Fruit fly (Drosophila melanogaster) whole organism, embryonic: ENCODE data around the gene Iris.
A peak's percentile ranks its signal among the peaks of the same experiment; 100 is the strongest.

Experiments used
- ATbp ChIP-seq: fragments of 200-800 bp; sonication (Bioruptor generic); optimal IDR thresholded peaks from 2 replicates; lab custom pipeline; 2017; ENCODE audit warnings: missing biosample characterization, mild to moderate bottlenecking, missing genetic modification characterization, missing genetic modification reagents
- Adf1 ChIP-seq: fragments of 200-800 bp; sonication (Bioruptor generic); IDR thresholded peaks from 2 replicates; pipeline ENCODE4 v1.3.6; 2022; ENCODE audit warnings: missing biosample characterization, missing genetic modification characterization
- Atf3 ChIP-seq: fragments of 200-800 bp; sonication (Bioruptor generic); optimal IDR thresholded peaks from 3 replicates; lab custom pipeline; 2016; ENCODE audit warnings: missing biosample characterization, missing genetic modification characterization
- B-H1 ChIP-seq: fragments of 200-800 bp; sonication (Bioruptor generic); IDR thresholded peaks from 3 replicates; pipeline ENCODE4 v1.3.6; 2022; ENCODE audit warnings: missing biosample characterization, missing genetic modification characterization
- CG10462 ChIP-seq: fragments of 200-800 bp; sonication (Bioruptor generic); optimal IDR thresholded peaks from 2 replicates; lab custom pipeline; 2016; ENCODE audit warnings: missing biosample characterization, missing genetic modification characterization
- CG10654 ChIP-seq: fragments of 200-800 bp; sonication (Bioruptor generic); optimal IDR thresholded peaks from 2 replicates; lab custom pipeline; 2016; ENCODE audit warnings: missing biosample characterization, missing genetic modification characterization
- CG11456 ChIP-seq: fragments of 200-800 bp; sonication (Bioruptor generic); IDR thresholded peaks from 3 replicates; pipeline ENCODE4 v1.3.6; 2022; ENCODE audit warnings: missing biosample characterization, missing genetic modification characterization
- CG12942 ChIP-seq: fragments of 200-800 bp; sonication (Bioruptor generic); optimal IDR thresholded peaks from 3 replicates; lab custom pipeline; 2016; ENCODE audit warnings: missing biosample characterization, missing genetic modification characterization
- CG14050 ChIP-seq: fragments of 200-800 bp; sonication (Bioruptor generic); IDR thresholded peaks from 3 replicates; pipeline ENCODE4 v1.3.6; 2022; ENCODE audit warnings: missing biosample characterization, missing genetic modification characterization
- CG14710 ChIP-seq: fragments of 200-800 bp; sonication (Bioruptor generic); optimal IDR thresholded peaks from 3 replicates; lab custom pipeline; 2019; ENCODE audit warnings: missing biosample characterization, mild to moderate bottlenecking, missing genetic modification characterization, moderate library complexity
- CG15073 ChIP-seq: fragments of 200-800 bp; sonication (Bioruptor generic); optimal IDR thresholded peaks from 2 replicates; lab custom pipeline; 2016; ENCODE audit warnings: missing biosample characterization, missing genetic modification characterization
- CG15514 ChIP-seq: fragments of 200-800 bp; sonication (Bioruptor generic); optimal IDR thresholded peaks from 3 replicates; lab custom pipeline; 2017; ENCODE audit warnings: missing biosample characterization, missing genetic modification characterization, mild to moderate bottlenecking, moderate library complexity, missing genetic modification reagents
- CG17912 ChIP-seq: fragments of 200-800 bp; sonication (Bioruptor generic); optimal IDR thresholded peaks from 2 replicates; lab custom pipeline; 2018; ENCODE audit warnings: missing biosample characterization, mild to moderate bottlenecking, missing genetic modification characterization
- CG18764 ChIP-seq: fragments of 200-800 bp; sonication (Bioruptor generic); optimal IDR thresholded peaks from 3 replicates; lab custom pipeline; 2016; ENCODE audit warnings: missing biosample characterization, missing genetic modification characterization
- CG5245 ChIP-seq: fragments of 200-800 bp; sonication (Bioruptor generic); optimal IDR thresholded peaks from 3 replicates; lab custom pipeline; 2016; ENCODE audit warnings: missing biosample characterization, missing genetic modification characterization
- CG7357 ChIP-seq: fragments of 200-800 bp; sonication (Bioruptor generic); IDR thresholded peaks from 3 replicates; pipeline ENCODE4 v1.3.6; 2022; ENCODE audit warnings: missing biosample characterization, missing genetic modification characterization
- CG7372 ChIP-seq: fragments of 200-800 bp; sonication (Bioruptor generic); IDR thresholded peaks from 2 replicates; pipeline ENCODE4 v1.3.6; 2022; ENCODE audit warnings: missing biosample characterization, missing genetic modification characterization
- CG8924 ChIP-seq: fragments of 200-800 bp; optimal IDR thresholded peaks from 3 replicates; lab custom pipeline; 2019; ENCODE audit warnings: missing biosample characterization, mild to moderate bottlenecking, missing genetic modification characterization, moderate library complexity
- CG9797 ChIP-seq: fragments of 200-800 bp; sonication (Bioruptor generic); optimal IDR thresholded peaks from 3 replicates; lab custom pipeline; 2018; ENCODE audit warnings: missing biosample characterization, mild to moderate bottlenecking, missing genetic modification characterization
- Drgx ChIP-seq: fragments of 200-800 bp; sonication (Bioruptor generic); IDR thresholded peaks from 2 replicates; pipeline ENCODE4 v1.3.6; 2022; ENCODE audit warnings: missing biosample characterization, missing genetic modification characterization
- Hr78 ChIP-seq, 2 experiments: fragments of 200-800 bp in 1 of 2; fragments of >200 bp in 1 of 2; sonication (Bioruptor generic) in 1 of 2; optimal IDR thresholded peaks; 2 replicates each; lab custom pipeline; 2017 to 2019; ENCODE audit warnings: missing biosample characterization in 2 of 2, missing genetic modification characterization in 2 of 2, mild to moderate bottlenecking in 1 of 2, moderate library complexity in 1 of 2
- Lim3 ChIP-seq: fragments of 200-800 bp; sonication (Bioruptor generic); IDR thresholded peaks from 2 replicates; pipeline ENCODE4 v1.3.6; 2022; ENCODE audit warnings: missing biosample characterization, missing genetic modification characterization
- Lpt ChIP-seq: fragments of >200 bp; optimal IDR thresholded peaks from 2 replicates; lab custom pipeline; 2018; ENCODE audit warnings: missing biosample characterization, missing genetic modification characterization
- Mad ChIP-seq: fragments of 200-800 bp; sonication (Bioruptor generic); optimal IDR thresholded peaks from 2 replicates; lab custom pipeline; 2016; ENCODE audit warnings: missing biosample characterization, missing genetic modification characterization
- Med ChIP-seq: fragments of 200-800 bp; sonication (Bioruptor generic); peaks from one replicate; lab custom pipeline; 2016; ENCODE audit warnings: missing biosample characterization, missing genetic modification characterization, mild to moderate bottlenecking, inconsistent platforms, moderate library complexity
- Meics ChIP-seq: fragments of 200-800 bp; sonication (Bioruptor generic); optimal IDR thresholded peaks from 2 replicates; lab custom pipeline; 2017; ENCODE audit warnings: missing biosample characterization, mild to moderate bottlenecking, missing genetic modification characterization
- Oaz ChIP-seq: fragments of 200-800 bp; sonication (Bioruptor generic); IDR thresholded peaks from 2 replicates; pipeline ENCODE4 v1.3.6; 2022; ENCODE audit warnings: missing biosample characterization, missing genetic modification characterization
- Opbp ChIP-seq: fragments of 200-800 bp; sonication (Bioruptor generic); IDR thresholded peaks from 3 replicates; pipeline ENCODE4 v1.3.6; 2022; ENCODE audit warnings: missing biosample characterization, missing genetic modification characterization; ENCODE audit not compliant: partially characterized antibody
- Rx ChIP-seq: fragments of 200-800 bp; sonication (Bioruptor generic); IDR thresholded peaks from 2 replicates; pipeline ENCODE4 v1.3.6; 2022; ENCODE audit warnings: missing biosample characterization, missing genetic modification characterization
- bbx ChIP-seq: fragments of 200-800 bp; sonication (Bioruptor generic); IDR thresholded peaks from 2 replicates; pipeline ENCODE4 v1.3.6; 2022; ENCODE audit warnings: missing biosample characterization, missing genetic modification characterization; ENCODE audit not compliant: partially characterized antibody
- bsh ChIP-seq, 2 experiments: fragments of 200-800 bp; sonication (Bioruptor generic); optimal IDR thresholded peaks; 2 replicates each; lab custom pipeline; 2017 to 2018; ENCODE audit warnings: mild to moderate bottlenecking in 2 of 2, missing biosample characterization in 2 of 2, missing genetic modification characterization in 2 of 2, moderate library complexity in 1 of 2
- cas ChIP-seq: fragments of 200-800 bp; sonication (Bioruptor generic); IDR thresholded peaks from 2 replicates; pipeline ENCODE4 v1.3.6; 2022; ENCODE audit warnings: missing biosample characterization, missing genetic modification characterization
- crc ChIP-seq: fragments of 200-800 bp; sonication (Bioruptor generic); optimal IDR thresholded peaks from 2 replicates; lab custom pipeline; 2016; ENCODE audit warnings: missing biosample characterization, missing genetic modification characterization
- crol ChIP-seq: fragments of 200-800 bp; sonication (Bioruptor generic); IDR thresholded peaks from 2 replicates; pipeline ENCODE4 v1.3.6; 2022; ENCODE audit warnings: missing biosample characterization, missing genetic modification characterization
- crp ChIP-seq, 2 experiments: fragments of 200-800 bp; sonication (Bioruptor generic); optimal IDR thresholded peaks; 2 replicates in 1 of 2; 3 replicates in 1 of 2; lab custom pipeline; 2017; ENCODE audit warnings: missing biosample characterization in 2 of 2, missing genetic modification characterization in 2 of 2, mild to moderate bottlenecking in 1 of 2, moderate library complexity in 1 of 2
- dpn ChIP-seq, 2 experiments: fragments of 200-800 bp; sonication (Bioruptor generic); optimal IDR thresholded peaks; 3 replicates each; lab custom pipeline; 2016; ENCODE audit warnings: missing biosample characterization in 2 of 2, missing genetic modification characterization in 2 of 2
- dysf ChIP-seq: fragments of 200-800 bp; sonication (Bioruptor generic); IDR thresholded peaks from 3 replicates; pipeline ENCODE4 v1.3.6; 2022; ENCODE audit warnings: missing biosample characterization, missing genetic modification characterization
- exex ChIP-seq: fragments of 200-800 bp; sonication (Bioruptor generic); optimal IDR thresholded peaks from 4 replicates; lab custom pipeline; 2018; ENCODE audit warnings: missing biosample characterization, mild to moderate bottlenecking, missing genetic modification characterization, moderate library complexity
- grau ChIP-seq: fragments of 200-800 bp; optimal IDR thresholded peaks from 3 replicates; lab custom pipeline; 2019; ENCODE audit warnings: missing biosample characterization, mild to moderate bottlenecking, missing genetic modification characterization, moderate library complexity
- gsb-n ChIP-seq: fragments of 200-800 bp; sonication (Bioruptor generic); optimal IDR thresholded peaks from 3 replicates; lab custom pipeline; 2018; ENCODE audit warnings: missing biosample characterization, mild to moderate bottlenecking, missing genetic modification characterization
- h ChIP-seq: fragments of >200 bp; optimal IDR thresholded peaks from 2 replicates; lab custom pipeline; 2017
- jigr1 ChIP-seq: fragments of 200-800 bp; sonication (Bioruptor generic); IDR thresholded peaks from 3 replicates; pipeline ENCODE4 v1.3.6; 2022; ENCODE audit warnings: missing biosample characterization, missing genetic modification characterization
- lov ChIP-seq, 2 experiments: fragments of 200-800 bp in 1 of 2; fragments of >200 bp in 1 of 2; sonication (Bioruptor generic) in 1 of 2; IDR thresholded peaks in 1 of 2; optimal IDR thresholded peaks in 1 of 2; 2 replicates in 1 of 2; 3 replicates in 1 of 2; pipeline versions ENCODE4 v1.3.6 to Lab custom; 2017 to 2022; ENCODE audit warnings: missing biosample characterization in 1 of 2, missing genetic modification characterization in 1 of 2
- mirr ChIP-seq: fragments of 200-800 bp; sonication (Bioruptor generic); optimal IDR thresholded peaks from 3 replicates; lab custom pipeline; 2018; ENCODE audit warnings: missing biosample characterization, mild to moderate bottlenecking, missing genetic modification characterization
- pfk ChIP-seq: fragments of 200-800 bp; sonication (Bioruptor generic); optimal IDR thresholded peaks from 2 replicates; lab custom pipeline; 2018; ENCODE audit warnings: missing biosample characterization, mild to moderate bottlenecking, missing genetic modification characterization, moderate library complexity
- run ChIP-seq: fragments of 200-800 bp; sonication (Bioruptor generic); optimal IDR thresholded peaks from 3 replicates; lab custom pipeline; 2018; ENCODE audit warnings: missing biosample characterization, mild to moderate bottlenecking, missing genetic modification characterization
- sqz ChIP-seq: fragments of 200-800 bp; sonication (Bioruptor generic); optimal IDR thresholded peaks from 3 replicates; lab custom pipeline; 2018; ENCODE audit warnings: missing biosample characterization, mild to moderate bottlenecking, missing genetic modification characterization
- tap ChIP-seq: fragments of 200-800 bp; optimal IDR thresholded peaks from 3 replicates; lab custom pipeline; 2019; ENCODE audit warnings: missing biosample characterization, mild to moderate bottlenecking, missing genetic modification characterization, moderate library complexity
- toy ChIP-seq: fragments of 200-800 bp; sonication (Bioruptor generic); IDR thresholded peaks from 2 replicates; pipeline ENCODE4 v1.3.6; 2022; ENCODE audit warnings: missing biosample characterization, missing genetic modification characterization
- vvl ChIP-seq: fragments of 200-800 bp; sonication (Bioruptor generic); IDR thresholded peaks from 2 replicates; pipeline ENCODE4 v1.3.6; 2022; ENCODE audit warnings: missing biosample characterization, missing genetic modification characterization
- zfh1 ChIP-seq: fragments of 200-800 bp; sonication (Bioruptor generic); IDR thresholded peaks from 3 replicates; pipeline ENCODE4 v1.3.6; 2022; ENCODE audit warnings: missing biosample characterization, missing genetic modification characterization

Gene Iris

DNA sequence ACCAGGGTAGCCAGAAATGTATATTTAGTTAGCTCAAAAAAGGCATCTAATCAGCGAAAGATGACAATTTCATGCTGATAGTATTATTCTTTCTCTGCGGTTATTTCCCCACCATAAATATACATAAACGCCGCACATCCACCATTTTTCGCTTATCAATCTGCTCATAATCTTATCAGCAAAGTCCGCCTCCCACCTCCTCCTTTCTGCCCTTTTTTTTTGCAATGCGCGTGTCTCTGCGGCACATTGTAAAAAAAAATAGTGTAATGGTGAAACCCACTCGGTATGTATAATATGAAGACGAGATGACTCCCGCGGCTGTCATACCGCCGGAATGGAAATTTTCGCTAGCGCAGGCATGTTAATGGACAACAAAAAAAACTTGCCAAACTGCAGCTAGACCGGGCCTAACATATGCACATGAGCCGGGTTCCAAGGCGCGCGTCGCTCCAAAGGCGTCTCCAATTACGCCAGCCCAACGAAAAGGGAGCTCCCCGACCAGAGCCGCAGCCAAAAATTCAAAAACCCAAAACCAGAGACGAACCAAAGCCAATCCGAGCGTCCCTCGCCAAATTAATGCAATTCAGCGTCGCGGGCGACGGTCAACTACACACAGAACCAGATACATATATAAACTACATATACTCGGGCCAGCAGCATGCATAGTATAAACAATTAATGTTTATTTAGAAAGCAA, 13.5 kb downstream of the Iris start (continued):
- no peak for TF ChIP-seq CG7357 (GFP tag; lab: Robert Waterston, UW)
- TF ChIP-seq Med (GFP tag; lab: Kevin White, UChicago): peak; percentile 59
- TF ChIP-seq CG15073 (GFP tag; lab: Kevin White, UChicago): no peak
- no peak for TF ChIP-seq cas
- peak; percentile 23; the same call in 1 of the 2 replicates for TF ChIP-seq crol (GFP tag; lab: Robert Waterston, UW)
- TF ChIP-seq exex (tag; lab: Kevin White, UChicago): peak; percentile 51
- no peak for TF ChIP-seq CG9797 (GFP tag; lab: Kevin White, UChicago)
- no peak for TF ChIP-seq Lpt (GFP tag; lab: Kevin White, UChicago)
- no peak for TF ChIP-seq toy (GFP tag; lab: Robert Waterston, UW)
- no peak for TF ChIP-seq CG15514 (GFP tag; lab: Kevin White, UChicago)
- TF ChIP-seq sqz: no peak
- no peak for TF ChIP-seq Adf1
- TF ChIP-seq jigr1 (GFP tag; lab: Robert Waterston, UW): no peak
- TF ChIP-seq h: no peak
- TF ChIP-seq CG12942 (GFP tag; lab: Kevin White, UChicago): no peak
- TF ChIP-seq CG10462 (GFP tag; lab: Kevin White, UChicago): no peak
- TF ChIP-seq CG11456 (GFP tag; lab: Robert Waterston, UW): no peak
- TF ChIP-seq CG8924 (tag; lab: Kevin White, UChicago): no peak
- no peak for TF ChIP-seq Mad (GFP tag; lab: Kevin White, UChicago)
- no peak for TF ChIP-seq bbx (GFP tag; lab: Robert Waterston, UW)
- TF ChIP-seq ATbp: no peak
- no peak for TF ChIP-seq pfk (GFP tag; lab: Kevin White, UChicago)
- no peak for TF ChIP-seq B-H1
- TF ChIP-seq Meics (GFP tag; lab: Kevin White, UChicago): no peak
- TF ChIP-seq crp (GFP tag; optimal IDR thresholded peaks at IDR 0.05; lab: Kevin White, UChicago): no peak
- no peak for TF ChIP-seq dpn (GFP tag; optimal IDR thresholded peaks at IDR 0.05; lab: Kevin White, UChicago)
- no peak for TF ChIP-seq Opbp (GFP tag; lab: Robert Waterston, UW)
- no peak for TF ChIP-seq lov (optimal IDR thresholded peaks at IDR 0.05; lab: Kevin White, UChicago)
- TF ChIP-seq lov (GFP tag; IDR thresholded peaks at IDR 0.05; lab: Robert Waterston, UW): no peak
- no peak for TF ChIP-seq CG18764 (GFP tag; lab: Kevin White, UChicago)
- TF ChIP-seq tap (tag; lab: Kevin White, UChicago): no peak
- TF ChIP-seq Oaz: no peak
- no peak for TF ChIP-seq dysf (GFP tag; lab: Robert Waterston, UW)
- TF ChIP-seq CG7372 (GFP tag; lab: Robert Waterston, UW): no peak
- no peak for TF ChIP-seq gsb-n (tag; lab: Kevin White, UChicago)
- no peak for TF ChIP-seq grau (tag; lab: Kevin White, UChicago)
- TF ChIP-seq Atf3 (GFP tag; lab: Kevin White, UChicago): no peak
- TF ChIP-seq run: no peak
- no peak for TF ChIP-seq CG10654
- peak; percentile 11 for TF ChIP-seq mirr
- 0 out of 2 replicates have a peak, but pooled peaks have one; percentile 21 for TF ChIP-seq Drgx
- no peak for TF ChIP-seq CG17912 (GFP tag; lab: Kevin White, UChicago)
- no peak for TF ChIP-seq bsh (GFP tag; optimal IDR thresholded peaks at IDR 0.05; lab: Kevin White, UChicago)
- TF ChIP-seq zfh1 (GFP tag; lab: Robert Waterston, UW): no peak
- TF ChIP-seq Lim3: no peak
- no peak for TF ChIP-seq CG5245
- no peak for TF ChIP-seq Rx (GFP tag; lab: Robert Waterston, UW)
- TF ChIP-seq CG14050 (GFP tag; lab: Robert Waterston, UW): no peak
- TF ChIP-seq crc (GFP tag; lab: Kevin White, UChicago): no peak
- no peak for TF ChIP-seq CG14710
- TF ChIP-seq Hr78 (GFP tag; optimal IDR thresholded peaks at IDR 0.05; lab: Kevin White, UChicago): no peak
- TF ChIP-seq vvl: no peak
